Worm (Caenorhabditis elegans) whole organism, L2 larva: Measurements from ENCODE around the gene str-31.

ENCODE experiments used
- blmp-1 ChIP-seq: sonication (generic microtip); optimal IDR thresholded peaks from 2 replicates; lab custom pipeline; 2017; ENCODE audit warnings: missing genetic modification characterization, mild to moderate bottlenecking, missing compliant biosample characterization, antibody characterized with exemption, moderate library complexity; ENCODE audit not compliant: insufficient read depth
- ceh-82 ChIP-seq: fragments of 150-350 bp; optimal IDR thresholded peaks from 2 replicates; lab custom pipeline; 2014; ENCODE audit warnings: missing biosample characterization, missing genetic modification characterization
- elt-3 ChIP-seq: sonication (generic microtip); optimal IDR thresholded peaks from 2 replicates; lab custom pipeline; 2017; ENCODE audit warnings: missing biosample characterization, missing genetic modification characterization
- lin-39 ChIP-seq: fragments of 150-350 bp; optimal IDR thresholded peaks from 2 replicates; lab custom pipeline; 2014; ENCODE audit warnings: missing biosample characterization, missing genetic modification reagents, missing genetic modification characterization
- lsy-2 ChIP-seq, 2 experiments: fragments of 150-350 bp in 1 of 2; sonication (generic microtip) in 1 of 2; optimal IDR thresholded peaks; 2 replicates each; lab custom pipeline; 2014 to 2017; ENCODE audit warnings: missing biosample characterization in 2 of 2, missing genetic modification characterization in 2 of 2
- snpc-4 ChIP-seq: fragments of 150-350 bp; optimal IDR thresholded peaks from 2 replicates; lab custom pipeline; 2014; ENCODE audit warnings: missing biosample characterization, missing genetic modification characterization

DNA sequence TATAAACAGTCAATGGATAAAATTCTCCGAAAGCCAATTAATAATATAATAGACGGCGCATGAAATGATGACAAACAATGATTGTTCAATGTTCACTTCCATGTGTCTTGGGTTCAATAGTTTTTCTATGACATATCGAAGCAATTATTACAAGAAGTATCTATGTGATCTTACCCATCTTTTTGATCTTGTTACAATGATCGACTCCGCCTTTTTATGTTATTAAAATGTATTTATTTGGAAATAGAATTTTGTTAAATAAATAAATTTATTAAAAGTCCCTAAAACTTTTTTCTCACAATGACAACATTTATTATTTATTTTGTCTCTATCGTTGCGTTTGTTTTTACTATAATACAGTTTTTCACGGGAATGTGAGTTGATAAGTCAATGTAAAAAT lies 21.4 kb upstream of the str-31 start, which contains the start of gene swt-2:
- no peak for TF ChIP-seq blmp-1 (tag; lab: Kevin White, UChicago)
- no peak for TF ChIP-seq elt-3
- no peak for TF ChIP-seq lin-39
- TF ChIP-seq ceh-82 (tag; lab: Kevin White, UChicago): no peak
- TF ChIP-seq lsy-2 (tag; optimal IDR thresholded peaks at IDR 0.05; lab: Kevin White, UChicago): no peak
- TF ChIP-seq snpc-4 (tag; lab: Kevin White, UChicago): no peak
